Fruit fly (Drosophila melanogaster): Measurements from ENCODE around the gene CG9922.

The CG9922 gene

dm6 chr3R:14017640-14018429 is 18.4 kb downstream of the CG9922 start (continued):
- no peak for TF ChIP-seq CG7963 (GFP tag; IDR thresholded peaks at IDR 0.05; ENCODE audit: partially characterized antibody)
- peak; percentile 94 for TF ChIP-seq CG11504 (tag; optimal IDR thresholded peaks at IDR 0.05)
- TF ChIP-seq disco-r (GFP tag; optimal IDR thresholded peaks at IDR 0.05): peak; percentile 8
- peak; percentile 5 for TF ChIP-seq emc (GFP tag; optimal IDR thresholded peaks at IDR 0.05)
- peak; percentile 68 for TF ChIP-seq zf30C (GFP tag; optimal IDR thresholded peaks at IDR 0.05)
- TF ChIP-seq Taf1 (GFP tag; IDR thresholded peaks at IDR 0.05): no peak
- peak; percentile 79; the same call in 2 of the 3 replicates for TF ChIP-seq H15 (GFP tag; IDR thresholded peaks at IDR 0.05)
- no peak for TF ChIP-seq Poxn (GFP tag; IDR thresholded peaks at IDR 0.05)
- TF ChIP-seq Dp (GFP tag; optimal IDR thresholded peaks at IDR 0.05): no peak
- TF ChIP-seq dati (GFP tag; IDR thresholded peaks at IDR 0.05): peak; percentile 53; the same call in 1 of the 2 replicates
- peak in 1 of 2 experiments; percentile 70 for TF ChIP-seq dpn (GFP tag; optimal IDR thresholded peaks at IDR 0.05)
- peak; percentile 52; the same call in 1 of the 2 replicates for TF ChIP-seq E2f2 (GFP tag; IDR thresholded peaks at IDR 0.05)
- no peak for TF ChIP-seq Doc2 (GFP tag; IDR thresholded peaks at IDR 0.05)
- TF ChIP-seq gem (tag; optimal IDR thresholded peaks at IDR 0.05): peak; percentile 95
- TF ChIP-seq Spps (tag; optimal IDR thresholded peaks at IDR 0.05): no peak
- peak; percentile 75 for TF ChIP-seq ken (GFP tag; IDR thresholded peaks at IDR 0.05)
- peak; percentile 98 to 100 for TF ChIP-seq Trl (optimal IDR thresholded peaks at IDR 0.05)
- peak; percentile 60 for TF ChIP-seq Trl (GFP tag; optimal IDR thresholded peaks at IDR 0.05)
- TF ChIP-seq chif (GFP tag; optimal IDR thresholded peaks at IDR 0.05): peak; percentile 8 to 51
- peak; percentile 68 for TF ChIP-seq CG14014 (GFP tag; IDR thresholded peaks at IDR 0.05)
- peak; percentile 74 for TF ChIP-seq CG14710 (tag; optimal IDR thresholded peaks at IDR 0.05)
- peak in 1 of 2 experiments; percentile 98 for TF ChIP-seq Hr51 (GFP tag; optimal IDR thresholded peaks at IDR 0.05)
- peak; percentile 76 for TF ChIP-seq CG8281 (tag; optimal IDR thresholded peaks at IDR 0.05)
- no peak for TF ChIP-seq amos (GFP tag; IDR thresholded peaks at IDR 0.05; ENCODE audit: partially characterized antibody)
- TF ChIP-seq CG11696 (GFP tag; IDR thresholded peaks at IDR 0.05): peak; percentile 55; the same call in 1 of the 2 replicates
- TF ChIP-seq caup (GFP tag; optimal IDR thresholded peaks at IDR 0.05; ENCODE audit: severe bottlenecking): peak; percentile 83
- TF ChIP-seq slou (GFP tag; optimal IDR thresholded peaks at IDR 0.05): no peak
- TF ChIP-seq CG10147 (GFP tag; optimal IDR thresholded peaks at IDR 0.05): peak; percentile 69
- no peak for TF ChIP-seq CG9876 (GFP tag; optimal IDR thresholded peaks at IDR 0.05)
- TF ChIP-seq CG1647 (GFP tag; optimal IDR thresholded peaks at IDR 0.05): peak; percentile 30
- peak; percentile 87 for TF ChIP-seq HHEX (GFP tag; optimal IDR thresholded peaks at IDR 0.05)
- no peak; the same call in 1 of the 2 replicates for TF ChIP-seq CG14667 (GFP tag; IDR thresholded peaks at IDR 0.05)
- peak; percentile 73; the same call in 2 of the 3 replicates for TF ChIP-seq ase (GFP tag; IDR thresholded peaks at IDR 0.05)
- TF ChIP-seq CG6813 (GFP tag; optimal IDR thresholded peaks at IDR 0.05): peak; percentile 69
- no peak for TF ChIP-seq fu2 (GFP tag; optimal IDR thresholded peaks at IDR 0.05)
- no peak for TF ChIP-seq eyg (GFP tag; optimal IDR thresholded peaks at IDR 0.05)
- peak; percentile 69 for TF ChIP-seq gsb-n (tag; optimal IDR thresholded peaks at IDR 0.05)
- TF ChIP-seq CG7556 (GFP tag; optimal IDR thresholded peaks at IDR 0.05): peak; percentile 95
- peak; percentile 72 for TF ChIP-seq scrt (GFP tag; optimal IDR thresholded peaks at IDR 0.05)
- TF ChIP-seq Atf6 (GFP tag; IDR thresholded peaks at IDR 0.05): peak; percentile 65; the same call in 1 of the 2 replicates
- no peak for TF ChIP-seq HLH4C (GFP tag; IDR thresholded peaks at IDR 0.05; ENCODE audit: partially characterized antibody)
- TF ChIP-seq CG6272 (GFP tag; IDR thresholded peaks at IDR 0.05): peak; percentile 67
- peak; percentile 57 for TF ChIP-seq CG18764 (GFP tag; optimal IDR thresholded peaks at IDR 0.05)
- no peak for TF ChIP-seq insv (GFP tag; optimal IDR thresholded peaks at IDR 0.05)
- TF ChIP-seq CG3995 (GFP tag; optimal IDR thresholded peaks at IDR 0.05): no peak
- TF ChIP-seq CG33557 (GFP tag; optimal IDR thresholded peaks at IDR 0.05): peak; percentile 21
- TF ChIP-seq nom (GFP tag; optimal IDR thresholded peaks at IDR 0.05): peak; percentile 57
- TF ChIP-seq sd (tag; optimal IDR thresholded peaks at IDR 0.05): peak; percentile 90
